Fruit fly (Drosophila melanogaster) whole organism, embryonic: ENCODE measurements around the gene thoc6.

Experiments
- B-H1 ChIP-seq: fragments of 200-800 bp; sonication (Bioruptor generic); IDR thresholded peaks from 3 replicates; pipeline ENCODE4 v1.3.6; 2022; ENCODE audit warnings: missing biosample characterization, missing genetic modification characterization
- Bteb2 ChIP-seq: fragments of 200-800 bp; sonication (Bioruptor generic); optimal IDR thresholded peaks from 2 replicates; lab custom pipeline; 2016; ENCODE audit warnings: missing biosample characterization, missing genetic modification characterization
- CG1233 ChIP-seq: fragments of 200-800 bp; sonication (Bioruptor generic); optimal IDR thresholded peaks from 4 replicates; lab custom pipeline; 2018; ENCODE audit warnings: missing biosample characterization, mild to moderate bottlenecking, missing genetic modification characterization
- CG3281 ChIP-seq: fragments of 200-800 bp; sonication (Bioruptor generic); optimal IDR thresholded peaks from 3 replicates; lab custom pipeline; 2017; ENCODE audit warnings: missing biosample characterization, mild to moderate bottlenecking, missing genetic modification characterization
- CG4707 ChIP-seq: fragments of 200-800 bp; sonication (Bioruptor generic); optimal IDR thresholded peaks from 2 replicates; lab custom pipeline; 2018; ENCODE audit warnings: missing biosample characterization, mild to moderate bottlenecking, missing genetic modification characterization, moderate library complexity
- HmgD ChIP-seq: fragments of 200-800 bp; sonication (Bioruptor generic); optimal IDR thresholded peaks from 3 replicates; lab custom pipeline; 2016; ENCODE audit warnings: missing biosample characterization, missing genetic modification characterization
- Poxn ChIP-seq: fragments of 200-800 bp; sonication (Bioruptor generic); IDR thresholded peaks from 2 replicates; pipeline ENCODE4 v1.3.6; 2022; ENCODE audit warnings: missing biosample characterization, missing genetic modification characterization
- Rx ChIP-seq: fragments of 200-800 bp; sonication (Bioruptor generic); IDR thresholded peaks from 2 replicates; pipeline ENCODE4 v1.3.6; 2022; ENCODE audit warnings: missing biosample characterization, missing genetic modification characterization
- Sin3A ChIP-seq: fragments of >200 bp; optimal IDR thresholded peaks from 2 replicates; lab custom pipeline; 2018
- bigmax ChIP-seq: fragments of 200-800 bp; sonication (Bioruptor generic); optimal IDR thresholded peaks from 2 replicates; lab custom pipeline; 2018; ENCODE audit warnings: missing biosample characterization, mild to moderate bottlenecking, missing genetic modification characterization
- fd64A ChIP-seq: fragments of 200-800 bp; sonication (Bioruptor generic); optimal IDR thresholded peaks from 3 replicates; lab custom pipeline; 2018; ENCODE audit warnings: missing biosample characterization, mild to moderate bottlenecking, missing genetic modification characterization
- h ChIP-seq: fragments of >200 bp; optimal IDR thresholded peaks from 2 replicates; lab custom pipeline; 2017
- ttk ChIP-seq: fragments of 200-800 bp; sonication (Bioruptor generic); IDR thresholded peaks from 2 replicates; pipeline ENCODE4 v2.1.2; 2022; ENCODE audit warnings: missing biosample characterization, missing genetic modification characterization
- zf30C ChIP-seq: fragments of 200-800 bp; sonication (Bioruptor generic); optimal IDR thresholded peaks from 3 replicates; lab custom pipeline; 2018; ENCODE audit warnings: missing biosample characterization, mild to moderate bottlenecking, missing genetic modification characterization

DNA sequence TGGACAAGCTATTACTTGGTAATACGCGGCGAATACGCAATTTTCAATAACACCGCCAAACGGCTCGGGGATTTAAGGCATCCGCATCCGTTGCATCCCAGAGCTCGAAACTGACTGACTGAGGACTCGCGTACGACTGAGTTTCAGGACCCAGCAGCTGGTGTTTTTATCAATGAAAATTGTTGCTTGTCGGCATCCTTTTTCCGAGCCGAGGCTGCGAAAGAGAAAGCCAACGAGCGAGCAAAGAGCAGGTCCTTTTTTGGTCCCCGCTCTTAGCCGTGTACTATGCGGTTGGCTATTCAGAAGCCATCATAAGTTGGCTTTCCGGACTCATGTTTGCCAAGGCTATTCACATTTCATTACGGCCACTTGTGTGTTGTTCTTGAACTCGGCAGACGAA is 18.1 kb downstream of the thoc6 start, which contains the start of gene Rh7:
- TF ChIP-seq HmgD (GFP tag; lab: Kevin White, UChicago) (no peak), Poxn (GFP tag; lab: Robert Waterston, UW) (no peak), Bteb2 (no peak), Rx (GFP tag; lab: Robert Waterston, UW) (no peak), CG4707 (no peak), zf30C (GFP tag; lab: Kevin White, UChicago) (no peak), h (lab: Kevin White, UChicago) (no peak), CG1233 (GFP tag; lab: Kevin White, UChicago) (no peak), ttk (GFP tag; lab: Robert Waterston, UW) (no peak), bigmax (no peak), CG3281 (GFP tag; lab: Kevin White, UChicago) (no peak), Sin3A (no peak), B-H1 (no peak), fd64A (GFP tag; lab: Kevin White, UChicago) (no peak)
